Fruit fly (Drosophila melanogaster) whole organism, embryonic: ENCODE measurements around the gene wds.

ENCODE experiments used
- Ada2b ChIP-seq: fragments of 200-800 bp; sonication (Bioruptor generic); IDR thresholded peaks from 2 replicates; pipeline ENCODE4 v1.3.6; 2022; ENCODE audit warnings: missing biosample characterization, missing genetic modification characterization
- C15 ChIP-seq: fragments of 200-800 bp; sonication (Bioruptor generic); IDR thresholded peaks from 3 replicates; pipeline ENCODE4 v1.3.6; 2022; ENCODE audit warnings: missing biosample characterization, missing genetic modification characterization
- CG10274 ChIP-seq: fragments of 200-800 bp; sonication (Bioruptor generic); optimal IDR thresholded peaks from 3 replicates; lab custom pipeline; 2017; ENCODE audit warnings: missing biosample characterization, mild to moderate bottlenecking, missing genetic modification characterization
- CG10654 ChIP-seq: fragments of 200-800 bp; sonication (Bioruptor generic); optimal IDR thresholded peaks from 2 replicates; lab custom pipeline; 2016; ENCODE audit warnings: missing biosample characterization, missing genetic modification characterization
- CG11093 ChIP-seq: fragments of 200-800 bp; sonication (Bioruptor generic); IDR thresholded peaks from 3 replicates; pipeline ENCODE4 v1.3.6; 2022; ENCODE audit warnings: missing biosample characterization, missing genetic modification characterization
- CG12219 ChIP-seq: fragments of 200-800 bp; sonication (Bioruptor generic); optimal IDR thresholded peaks from 3 replicates; lab custom pipeline; 2018; ENCODE audit warnings: missing biosample characterization, mild to moderate bottlenecking, missing genetic modification characterization
- CG13296 ChIP-seq: fragments of 200-800 bp; sonication (Bioruptor generic); optimal IDR thresholded peaks from 3 replicates; lab custom pipeline; 2018; ENCODE audit warnings: missing biosample characterization, mild to moderate bottlenecking, missing genetic modification characterization
- CG13624 ChIP-seq: fragments of 200-800 bp; sonication (Bioruptor generic); optimal IDR thresholded peaks from 2 replicates; lab custom pipeline; 2016; ENCODE audit warnings: missing biosample characterization, missing genetic modification characterization
- CG13894 ChIP-seq: fragments of 200-800 bp; sonication (Bioruptor generic); optimal IDR thresholded peaks from 3 replicates; lab custom pipeline; 2018; ENCODE audit warnings: missing biosample characterization, mild to moderate bottlenecking, missing genetic modification characterization, moderate library complexity
- CG14441 ChIP-seq: fragments of 200-800 bp; sonication (Bioruptor generic); IDR thresholded peaks from 2 replicates; pipeline ENCODE4 v1.3.6; 2022; ENCODE audit warnings: missing biosample characterization, missing genetic modification characterization
- CG1529 ChIP-seq: fragments of 200-800 bp; sonication (Bioruptor generic); optimal IDR thresholded peaks from 3 replicates; lab custom pipeline; 2018; ENCODE audit warnings: missing biosample characterization, missing genetic modification characterization
- CG17359 ChIP-seq: fragments of 200-800 bp; sonication (Bioruptor generic); optimal IDR thresholded peaks from 3 replicates; lab custom pipeline; 2018; ENCODE audit warnings: missing biosample characterization, mild to moderate bottlenecking, missing genetic modification characterization, moderate library complexity
- CG17361 ChIP-seq: fragments of 200-800 bp; sonication (Bioruptor generic); IDR thresholded peaks from 3 replicates; pipeline ENCODE4 v1.3.6; 2022; ENCODE audit warnings: missing biosample characterization, missing genetic modification characterization
- CG18262 ChIP-seq: fragments of 200-800 bp; optimal IDR thresholded peaks from 3 replicates; lab custom pipeline; 2019; ENCODE audit warnings: missing biosample characterization, mild to moderate bottlenecking, missing genetic modification characterization, moderate library complexity
- CG18619 ChIP-seq: fragments of 200-800 bp; sonication (Bioruptor generic); optimal IDR thresholded peaks from 3 replicates; lab custom pipeline; 2017; ENCODE audit warnings: missing biosample characterization, mild to moderate bottlenecking, missing genetic modification characterization
- CG2116 ChIP-seq: fragments of 200-800 bp; sonication (Bioruptor generic); optimal IDR thresholded peaks from 3 replicates; lab custom pipeline; 2018; ENCODE audit warnings: missing biosample characterization, mild to moderate bottlenecking, missing genetic modification characterization
- CG3163 ChIP-seq: fragments of 200-800 bp; sonication (Bioruptor generic); optimal IDR thresholded peaks from 3 replicates; lab custom pipeline; 2016; ENCODE audit warnings: missing biosample characterization, missing genetic modification characterization
- CG4360 ChIP-seq: fragments of 200-800 bp; sonication (Bioruptor generic); IDR thresholded peaks from 2 replicates; pipeline ENCODE4 v1.3.6; 2022; ENCODE audit warnings: missing biosample characterization, missing genetic modification characterization
- CG4424 ChIP-seq: fragments of 200-800 bp; sonication (Bioruptor generic); optimal IDR thresholded peaks from 3 replicates; lab custom pipeline; 2016; ENCODE audit warnings: missing biosample characterization, missing genetic modification characterization
- CG6272 ChIP-seq: fragments of 200-800 bp; sonication (Bioruptor generic); IDR thresholded peaks from 2 replicates; pipeline ENCODE4 v1.3.6; 2022; ENCODE audit warnings: missing biosample characterization, missing genetic modification characterization
- CG6683 ChIP-seq: fragments of 200-800 bp; sonication (Bioruptor generic); optimal IDR thresholded peaks from 2 replicates; lab custom pipeline; 2017; ENCODE audit warnings: missing biosample characterization, mild to moderate bottlenecking, missing genetic modification characterization, missing genetic modification reagents
- CG7745 ChIP-seq: fragments of 200-800 bp; sonication (Bioruptor generic); optimal IDR thresholded peaks from 2 replicates; lab custom pipeline; 2018; ENCODE audit warnings: missing biosample characterization, mild to moderate bottlenecking, missing genetic modification characterization, moderate library complexity
- CG7928 ChIP-seq: fragments of 200-800 bp; sonication (Bioruptor generic); optimal IDR thresholded peaks from 2 replicates; lab custom pipeline; 2017; ENCODE audit warnings: missing biosample characterization, mild to moderate bottlenecking, missing genetic modification characterization
- CG8478 ChIP-seq: fragments of >200 bp; optimal IDR thresholded peaks from 2 replicates; lab custom pipeline; 2018
- CkIIα-i1 ChIP-seq: fragments of 200-800 bp; sonication (Bioruptor generic); IDR thresholded peaks from 2 replicates; pipeline ENCODE4 v1.3.6; 2022; ENCODE audit warnings: missing biosample characterization, missing genetic modification characterization
- GATAe ChIP-seq: fragments of 200-800 bp; sonication (Bioruptor generic); conservative IDR thresholded peaks from 2 replicates; pipeline ENCODE4 v1.3.6; 2022; ENCODE audit warnings: missing biosample characterization, missing genetic modification characterization
- H2.0 ChIP-seq: fragments of 200-800 bp; sonication (Bioruptor generic); IDR thresholded peaks from 2 replicates; pipeline ENCODE4 v1.3.6; 2022; ENCODE audit warnings: missing biosample characterization, missing genetic modification characterization
- Hmr ChIP-seq: fragments of 200-800 bp; sonication (Bioruptor generic); optimal IDR thresholded peaks from 3 replicates; lab custom pipeline; 2017; ENCODE audit warnings: mild to moderate bottlenecking, missing biosample characterization, missing genetic modification reagents, missing genetic modification characterization
- Meics ChIP-seq: fragments of 200-800 bp; sonication (Bioruptor generic); optimal IDR thresholded peaks from 2 replicates; lab custom pipeline; 2017; ENCODE audit warnings: missing biosample characterization, mild to moderate bottlenecking, missing genetic modification characterization
- Optix ChIP-seq: fragments of 200-800 bp; sonication (Bioruptor generic); IDR thresholded peaks from 3 replicates; pipeline ENCODE4 v1.3.6; 2022; ENCODE audit warnings: missing biosample characterization, missing genetic modification characterization
- Sox100B ChIP-seq: fragments of 200-800 bp; sonication (Bioruptor generic); optimal IDR thresholded peaks from 3 replicates; lab custom pipeline; 2018; ENCODE audit warnings: missing biosample characterization, mild to moderate bottlenecking, missing genetic modification characterization
- Ssrp ChIP-seq: fragments of 200-800 bp; sonication (Bioruptor generic); optimal IDR thresholded peaks from 2 replicates; lab custom pipeline; 2018; ENCODE audit warnings: missing biosample characterization, mild to moderate bottlenecking, missing genetic modification characterization, moderate library complexity
- Tbp ChIP-seq: fragments of >200 bp; optimal IDR thresholded peaks from 2 replicates; lab custom pipeline; 2018; ENCODE audit warnings: missing biosample characterization, missing genetic modification characterization
- ap ChIP-seq: fragments of 200-800 bp; sonication (Bioruptor generic); IDR thresholded peaks from 2 replicates; pipeline ENCODE4 v1.3.6; 2022; ENCODE audit warnings: missing biosample characterization, missing genetic modification characterization
- ara ChIP-seq: fragments of 200-800 bp; sonication (Bioruptor generic); IDR thresholded peaks from 2 replicates; pipeline ENCODE4 v1.3.6; 2022; ENCODE audit warnings: missing biosample characterization, missing genetic modification characterization
- cas ChIP-seq: fragments of 200-800 bp; sonication (Bioruptor generic); IDR thresholded peaks from 2 replicates; pipeline ENCODE4 v1.3.6; 2022; ENCODE audit warnings: missing biosample characterization, missing genetic modification characterization
- chif ChIP-seq, 2 experiments: fragments of 200-800 bp; sonication (Bioruptor generic); optimal IDR thresholded peaks; 3 replicates each; lab custom pipeline; 2016; ENCODE audit warnings: missing biosample characterization in 2 of 2, missing genetic modification characterization in 2 of 2
- ci ChIP-seq: fragments of 200-800 bp; sonication (Bioruptor generic); IDR thresholded peaks from 3 replicates; pipeline ENCODE4 v1.3.6; 2022; ENCODE audit warnings: missing biosample characterization, missing genetic modification characterization
- corto ChIP-seq: fragments of 200-800 bp; sonication (Bioruptor generic); optimal IDR thresholded peaks from 2 replicates; lab custom pipeline; 2016; ENCODE audit warnings: missing biosample characterization, mild to moderate bottlenecking, missing genetic modification characterization, moderate library complexity
- eve ChIP-seq, 2 experiments: fragments of >200 bp; optimal IDR thresholded peaks; 2 replicates each; lab custom pipeline; 2017; ENCODE audit warnings: missing biosample characterization in 2 of 2, missing genetic modification characterization in 2 of 2
- fu2 ChIP-seq: fragments of 200-800 bp; sonication (Bioruptor generic); optimal IDR thresholded peaks from 2 replicates; lab custom pipeline; 2016; ENCODE audit warnings: missing biosample characterization, missing genetic modification characterization
- kni ChIP-seq: fragments of 200-800 bp; sonication (Bioruptor generic); optimal IDR thresholded peaks from 3 replicates; lab custom pipeline; 2017; ENCODE audit warnings: mild to moderate bottlenecking, missing biosample characterization, missing genetic modification reagents, missing genetic modification characterization
- mirr ChIP-seq: fragments of 200-800 bp; sonication (Bioruptor generic); optimal IDR thresholded peaks from 3 replicates; lab custom pipeline; 2018; ENCODE audit warnings: missing biosample characterization, mild to moderate bottlenecking, missing genetic modification characterization
- ranshi ChIP-seq: fragments of 200-800 bp; sonication (Bioruptor generic); IDR thresholded peaks from 2 replicates; pipeline ENCODE4 v1.3.6; 2022; ENCODE audit warnings: missing biosample characterization, missing genetic modification characterization
- tgo ChIP-seq: fragments of 200-800 bp; sonication (Bioruptor generic); IDR thresholded peaks from 3 replicates; pipeline ENCODE4 v1.3.6; 2022; ENCODE audit warnings: missing biosample characterization, missing genetic modification characterization
- trem ChIP-seq: fragments of 200-800 bp; optimal IDR thresholded peaks from 3 replicates; lab custom pipeline; 2019; ENCODE audit warnings: missing biosample characterization, mild to moderate bottlenecking, missing genetic modification characterization, moderate library complexity
- trh ChIP-seq: fragments of 200-800 bp; sonication (Bioruptor generic); optimal IDR thresholded peaks from 2 replicates; lab custom pipeline; 2016; ENCODE audit warnings: missing biosample characterization, missing genetic modification characterization
- unpg ChIP-seq: fragments of 200-800 bp; sonication (Bioruptor generic); optimal IDR thresholded peaks from 3 replicates; lab custom pipeline; 2018; ENCODE audit warnings: missing biosample characterization, mild to moderate bottlenecking, missing genetic modification characterization, moderate library complexity
- vnd ChIP-seq: fragments of 200-800 bp; sonication (Bioruptor generic); IDR thresholded peaks from 3 replicates; pipeline ENCODE4 v1.3.6; 2022; ENCODE audit warnings: missing biosample characterization, missing genetic modification characterization; ENCODE audit not compliant: partially characterized antibody
- wdn ChIP-seq: fragments of 200-800 bp; sonication (Bioruptor generic); IDR thresholded peaks from 2 replicates; pipeline ENCODE4 v1.3.6; 2022; ENCODE audit warnings: missing biosample characterization, missing genetic modification characterization
- zf30C ChIP-seq: fragments of 200-800 bp; sonication (Bioruptor generic); optimal IDR thresholded peaks from 3 replicates; lab custom pipeline; 2018; ENCODE audit warnings: missing biosample characterization, mild to moderate bottlenecking, missing genetic modification characterization

Gene wds

dm6 chrX:2589446-2590038, 3.8 kb downstream of the wds start (continued):
- peak; percentile 69 for TF ChIP-seq CG4360 (GFP tag; lab: Robert Waterston, UW)
- peak; percentile 91 for TF ChIP-seq Optix
- no peak for TF ChIP-seq vnd
- TF ChIP-seq cas (GFP tag; lab: Robert Waterston, UW) = peak; percentile 94
- TF ChIP-seq Meics (GFP tag; lab: Kevin White, UChicago) = peak; percentile 94
- peak; percentile 90 for TF ChIP-seq H2.0 (GFP tag; lab: Robert Waterston, UW)
- TF ChIP-seq fu2 (GFP tag; lab: Kevin White, UChicago) = peak; percentile 96
- peak; percentile 88 for TF ChIP-seq ara (GFP tag; lab: Robert Waterston, UW)
- peak; percentile 79 for TF ChIP-seq CG12219 (GFP tag; lab: Kevin White, UChicago)
- TF ChIP-seq trh (GFP tag; lab: Kevin White, UChicago) = peak; percentile 80
- peak; percentile 94 for TF ChIP-seq CG14441 (GFP tag; lab: Robert Waterston, UW)
- peak; percentile 87 for TF ChIP-seq CG10654 (GFP tag; lab: Kevin White, UChicago)
- TF ChIP-seq eve (GFP tag; optimal IDR thresholded peaks at IDR 0.05; lab: Kevin White, UChicago) = peak in 1 of 2 experiments; percentile 18
- peak; percentile 96 for TF ChIP-seq Hmr (GFP tag; lab: Kevin White, UChicago)
- no peak for TF ChIP-seq CG8478 (lab: Kevin White, UChicago)
- TF ChIP-seq CG10274 (GFP tag; lab: Kevin White, UChicago) = peak; percentile 81
- peak; percentile 89 for TF ChIP-seq unpg (GFP tag; lab: Kevin White, UChicago)
- TF ChIP-seq CG3163 = peak; percentile 79
- TF ChIP-seq CG6272 (GFP tag; lab: Robert Waterston, UW) = peak; percentile 91
- peak; percentile 83 for TF ChIP-seq CG11093
- TF ChIP-seq trem (tag; lab: Kevin White, UChicago) = peak; percentile 27
- peak; percentile 94 for TF ChIP-seq Ada2b (GFP tag; lab: Robert Waterston, UW)
- TF ChIP-seq CG13296 (GFP tag; lab: Kevin White, UChicago) = peak; percentile 83
- TF ChIP-seq CG13894 (tag; lab: Kevin White, UChicago) = peak; percentile 89
- no peak for TF ChIP-seq CG7745
- peak; percentile 60 for TF ChIP-seq CG7928 (GFP tag; lab: Kevin White, UChicago)
- TF ChIP-seq CG18619 (GFP tag; lab: Kevin White, UChicago) = peak; percentile 90
- TF ChIP-seq zf30C (GFP tag; lab: Kevin White, UChicago) = no peak
- TF ChIP-seq CG4424 = peak; percentile 86
- peak; percentile 67 for TF ChIP-seq kni
- peak; percentile 15 for TF ChIP-seq CG2116 (GFP tag; lab: Kevin White, UChicago)
- peak; percentile 49; the same call in 1 of the 2 replicates for TF ChIP-seq CkIIα-i1 (GFP tag; lab: Robert Waterston, UW)
- TF ChIP-seq CG13624 (GFP tag; lab: Kevin White, UChicago) = peak; percentile 96
- peak; percentile 63 for TF ChIP-seq mirr (GFP tag; lab: Kevin White, UChicago)
- TF ChIP-seq Tbp (GFP tag; lab: Kevin White, UChicago) = no peak
- TF ChIP-seq CG18262 (tag; lab: Kevin White, UChicago) = peak; percentile 76
- TF ChIP-seq chif (GFP tag; optimal IDR thresholded peaks at IDR 0.05; lab: Kevin White, UChicago) = peak; percentile 85 to 93
- TF ChIP-seq wdn (GFP tag; lab: Robert Waterston, UW) = peak; percentile 94
- TF ChIP-seq ranshi = peak; percentile 93
- TF ChIP-seq tgo (GFP tag; lab: Robert Waterston, UW) = peak; percentile 91
- peak; percentile 5 for TF ChIP-seq corto (GFP tag; lab: Kevin White, UChicago)
- peak; percentile 70; the same call in 2 of the 3 replicates for TF ChIP-seq C15 (GFP tag; lab: Robert Waterston, UW)
- peak; percentile 75 for TF ChIP-seq ap
- peak; percentile 78 for TF ChIP-seq CG6683 (GFP tag; lab: Kevin White, UChicago)
- peak; percentile 84 for TF ChIP-seq Ssrp (tag; lab: Kevin White, UChicago)
- peak; percentile 84 for TF ChIP-seq GATAe
- peak; percentile 68 for TF ChIP-seq CG1529
- TF ChIP-seq CG17361 = peak; percentile 87
- peak; percentile 96 for TF ChIP-seq ci (GFP tag; lab: Robert Waterston, UW)
- TF ChIP-seq Sox100B (GFP tag; lab: Kevin White, UChicago) = peak; percentile 64
- TF ChIP-seq CG17359 (tag; lab: Kevin White, UChicago) = peak; percentile 92
